Worm (Caenorhabditis elegans): ENCODE results near the gene F23F1.2.

Gene F23F1.2

ce11 chrII:43640-44039 is 9.6 kb downstream of the F23F1.2 start, which contains the start of gene nfyc-1:
Gene nfyc-1 (plus strand): TSS chrII:43907.
- TF ChIP-seq F49E8.2 (tag; optimal IDR thresholded peaks at IDR 0.05; ENCODE audit: borderline replicate concordance) (no peak), T20F7.1 (GFP tag; optimal IDR thresholded peaks at IDR 0.05) (peak; percentile 63), duxl-1 (tag; optimal IDR thresholded peaks at IDR 0.05; ENCODE audit: poor library complexity) (peak; percentile 7), fkh-10 (GFP tag; optimal IDR thresholded peaks at IDR 0.05) (peak; percentile 20), rbr-2 (tag; optimal IDR thresholded peaks at IDR 0.05) (peak; percentile 7), nhr-28 (tag; optimal IDR thresholded peaks at IDR 0.05) (peak; percentile 51), hif-1 (tag; optimal IDR thresholded peaks at IDR 0.05) (peak in 1 of 2 experiments; percentile 5), nhr-11 (tag; optimal IDR thresholded peaks at IDR 0.05) (no peak), madf-5 (GFP tag; IDR thresholded peaks at IDR 0.05) (no peak), lin-13 (GFP tag; optimal IDR thresholded peaks at IDR 0.05) (peak; percentile 63), ZK337.2 (GFP tag; IDR thresholded peaks at IDR 0.05) (no peak), dpl-1 (GFP tag; optimal IDR thresholded peaks at IDR 0.05) (peak; percentile 66), hmg-1.1 (GFP tag; IDR thresholded peaks at IDR 0.05) (peak; percentile 52; the same call in 1 of the 2 replicates), lsy-2 (tag; optimal IDR thresholded peaks at IDR 0.05) (peak in 1 of 2 experiments; percentile 83), ztf-7 (tag; optimal IDR thresholded peaks at IDR 0.05) (peak; percentile 0), lin-38 (GFP tag; IDR thresholded peaks at IDR 0.05) (peak; percentile 89), nhr-10 (tag; optimal IDR thresholded peaks at IDR 0.05) (no peak), mep-1 (tag; optimal IDR thresholded peaks at IDR 0.05) (peak; percentile 47), arid-1 (GFP tag; conservative IDR thresholded peaks at IDR 0.05) (0 out of 2 replicates have a peak, but pooled peaks have one; percentile 34), T26A8.4 (GFP tag; IDR thresholded peaks at IDR 0.05) (no peak), daf-19 (GFP tag; conservative IDR thresholded peaks at IDR 0.05) (no peak), zfp-3 (GFP tag; conservative IDR thresholded peaks at IDR 0.05) (no peak), ama-1 (optimal IDR thresholded peaks at IDR 0.05) (peak; percentile 22), hlh-30 (tag; optimal IDR thresholded peaks at IDR 0.05; ENCODE audit: insufficient read depth) (peak; percentile 34), dve-1 (tag; optimal IDR thresholded peaks at IDR 0.05; ENCODE audit: insufficient read depth) (peak; percentile 60), F26F4.8 (GFP tag; conservative IDR thresholded peaks at IDR 0.05) (no peak), daf-16 (GFP tag; optimal IDR thresholded peaks at IDR 0.05) (no peak), daf-16 (tag; optimal IDR thresholded peaks at IDR 0.05) (peak; percentile 35), unc-62 (GFP tag; optimal IDR thresholded peaks at IDR 0.05 in 1 of 2) (no peak), unc-62 (tag; optimal IDR thresholded peaks at IDR 0.05) (no peak), mes-2 (tag; optimal IDR thresholded peaks at IDR 0.05; ENCODE audit: poor library complexity, severe bottlenecking) (peak; percentile 84)

- TF ChIP-seq lin-29 (GFP tag; IDR thresholded peaks at IDR 0.05) (no peak), ama-1 (optimal IDR thresholded peaks at IDR 0.05) (peak; percentile 4)
These were observed 10.7 kb downstream of the F23F1.2 start, which contains the start of gene rpoa-49 for ce11 chrII:44740-45139. Gene rpoa-49 (plus strand): TSS chrII:45040.

- no peak for TF ChIP-seq rbr-2 (tag; optimal IDR thresholded peaks at IDR 0.05)
- TF ChIP-seq lin-29 (GFP tag; IDR thresholded peaks at IDR 0.05): no peak
- no peak for TF ChIP-seq vab-7 (GFP tag; IDR thresholded peaks at IDR 0.05)
- TF ChIP-seq dve-1 (tag; optimal IDR thresholded peaks at IDR 0.05; ENCODE audit: insufficient read depth): no peak
- no peak for TF ChIP-seq unc-39 (tag; optimal IDR thresholded peaks at IDR 0.05)
- TF ChIP-seq unc-130 (GFP tag; optimal IDR thresholded peaks at IDR 0.05): no peak
- no peak for TF ChIP-seq hmg-1.1 (GFP tag; IDR thresholded peaks at IDR 0.05)
- TF ChIP-seq aha-1 (tag): no peak
- no peak for TF ChIP-seq zag-1 (tag; optimal IDR thresholded peaks at IDR 0.05)
- TF ChIP-seq ceh-44 (GFP tag; IDR thresholded peaks at IDR 0.05): no peak
- TF ChIP-seq hlh-30 (tag; optimal IDR thresholded peaks at IDR 0.05; ENCODE audit: insufficient read depth): no peak
These were observed 12.1 kb downstream of the F23F1.2 start, which contains the start of gene rpt-4 for ce11 chrII:46116-46515. Gene rpt-4 (minus strand): TSS chrII:46216.

Data from whole organism, L4 larva.